Worm (Caenorhabditis elegans): Measurements from ENCODE around the gene odr-2.

- TF ChIP-seq zag-1 (tag; optimal IDR thresholded peaks at IDR 0.05) (no peak), aly-2 (tag; optimal IDR thresholded peaks at IDR 0.05) (no peak), dmd-4 (tag; optimal IDR thresholded peaks at IDR 0.05) (no peak), lin-13 (GFP tag; optimal IDR thresholded peaks at IDR 0.05) (no peak)
These were observed 3.3 kb downstream of the odr-2 start for ce11 chrV:7106499-7107152.

Measured in whole organism, L2 larva.